Worm (Caenorhabditis elegans) whole organism, L4 larva: ENCODE results near the gene gbf-1.

Experiments used
- F26F4.8 ChIP-seq: fragments of 200-800 bp; sonication (Bioruptor generic); conservative IDR thresholded peaks from 2 replicates; pipeline ENCODE4 v1.3.6; 2022; ENCODE audit warnings: missing genetic modification characterization, missing compliant biosample characterization
- T26A8.4 ChIP-seq: fragments of 200-800 bp; sonication (Bioruptor generic); IDR thresholded peaks from 2 replicates; pipeline ENCODE4 v1.3.6; 2022; ENCODE audit warnings: missing genetic modification characterization, missing compliant biosample characterization
- Y48G9A.11 ChIP-seq: fragments of 200-800 bp; sonication (Bioruptor generic); IDR thresholded peaks from 2 replicates; pipeline ENCODE4 v1.3.6; 2022; ENCODE audit warnings: missing genetic modification reagents, missing genetic modification characterization, missing compliant biosample characterization
- Y5F2A.4 ChIP-seq: fragments of 200-800 bp; sonication (Bioruptor generic); optimal IDR thresholded peaks from 2 replicates; lab custom pipeline; 2018; ENCODE audit warnings: mild to moderate bottlenecking, missing genetic modification characterization, missing compliant biosample characterization
- Y75B8A.6 ChIP-seq: fragments of 200-800 bp; sonication (Bioruptor generic); IDR thresholded peaks from 2 replicates; pipeline ENCODE4 v1.3.6; 2022; ENCODE audit warnings: missing genetic modification reagents, missing genetic modification characterization, missing compliant biosample characterization
- ZK546.5 ChIP-seq, 2 experiments: sonication (generic microtip); optimal IDR thresholded peaks; 2 replicates each; lab custom pipeline; 2017; ENCODE audit warnings: missing biosample characterization in 2 of 2, missing genetic modification characterization in 2 of 2
- aha-1 ChIP-seq: fragments of 150-350 bp; peaks from one replicate; lab custom pipeline; 2014; ENCODE audit warnings: missing biosample characterization, missing genetic modification characterization
- ceh-32 ChIP-seq: sonication (generic microtip); optimal IDR thresholded peaks from 2 replicates; lab custom pipeline; 2016; ENCODE audit warnings: mild to moderate bottlenecking, missing genetic modification characterization, missing compliant biosample characterization; ENCODE audit not compliant: poor library complexity
- ceh-62 ChIP-seq: sonication (generic microtip); optimal IDR thresholded peaks from 2 replicates; lab custom pipeline; 2017; ENCODE audit warnings: missing biosample characterization, missing genetic modification characterization
- cey-2 ChIP-seq: sonication (generic microtip); optimal IDR thresholded peaks from 3 replicates; lab custom pipeline; 2017; ENCODE audit warnings: missing genetic modification characterization, mild to moderate bottlenecking, missing compliant biosample characterization, antibody characterized with exemption, borderline replicate concordance; ENCODE audit not compliant: insufficient read depth
- ctbp-1 ChIP-seq: fragments of 200-800 bp; sonication (Bioruptor generic); IDR thresholded peaks from 2 replicates; pipeline ENCODE4 v1.3.6; 2022; ENCODE audit warnings: missing genetic modification reagents, missing genetic modification characterization, missing compliant biosample characterization
- daf-12 ChIP-seq: fragments of 150-350 bp; optimal IDR thresholded peaks from 2 replicates; lab custom pipeline; 2014; ENCODE audit warnings: missing biosample characterization, missing genetic modification reagents, missing genetic modification characterization
- daf-16 ChIP-seq, 3 experiments: sonication (generic microtip); optimal IDR thresholded peaks; 2 replicates each; lab custom pipeline; 2016 to 2017; ENCODE audit warnings: missing genetic modification characterization in 3 of 3, missing genetic modification reagents in 3 of 3, mild to moderate bottlenecking in 2 of 3, missing compliant biosample characterization in 2 of 3, missing biosample characterization in 1 of 3, moderate library complexity in 1 of 3
- dmd-6 ChIP-seq: fragments of 200-800 bp; sonication (Bioruptor generic); IDR thresholded peaks from 2 replicates; pipeline ENCODE4 v1.3.6; 2022; ENCODE audit warnings: missing genetic modification reagents, missing genetic modification characterization, missing compliant biosample characterization
- dmd-8 ChIP-seq: fragments of 200-800 bp; sonication (Bioruptor generic); IDR thresholded peaks from 2 replicates; pipeline ENCODE4 v1.3.6; 2022; ENCODE audit warnings: missing genetic modification characterization, missing compliant biosample characterization
- dmd-9 ChIP-seq: fragments of 200-800 bp; sonication (Bioruptor generic); IDR thresholded peaks from 2 replicates; pipeline ENCODE4 v1.3.6; 2022; ENCODE audit warnings: missing genetic modification reagents, missing genetic modification characterization, missing compliant biosample characterization
- dpl-1 ChIP-seq: fragments of 150-350 bp; optimal IDR thresholded peaks from 2 replicates; lab custom pipeline; 2014; ENCODE audit warnings: missing biosample characterization, missing genetic modification reagents, missing genetic modification characterization
- duxl-1 ChIP-seq: sonication (generic microtip); optimal IDR thresholded peaks from 2 replicates; lab custom pipeline; 2016; ENCODE audit warnings: mild to moderate bottlenecking, missing genetic modification characterization, moderate library complexity, missing compliant biosample characterization; ENCODE audit not compliant: poor library complexity
- dve-1 ChIP-seq: sonication (generic microtip); optimal IDR thresholded peaks from 2 replicates; lab custom pipeline; 2017; ENCODE audit warnings: antibody characterized with exemption, mild to moderate bottlenecking, missing genetic modification characterization, missing compliant biosample characterization; ENCODE audit not compliant: insufficient read depth
- egl-43 ChIP-seq: fragments of 200-800 bp; sonication (Bioruptor generic); IDR thresholded peaks from 2 replicates; pipeline ENCODE4 v1.3.6; 2022; ENCODE audit warnings: missing genetic modification reagents, missing genetic modification characterization, missing compliant biosample characterization
- gei-8 ChIP-seq: fragments of 200-800 bp; sonication (Bioruptor generic); optimal IDR thresholded peaks from 2 replicates; lab custom pipeline; 2018; ENCODE audit warnings: mild to moderate bottlenecking, missing genetic modification characterization, missing compliant biosample characterization
- hif-1 ChIP-seq, 2 experiments: sonication (generic microtip); optimal IDR thresholded peaks; 2 replicates each; lab custom pipeline; 2016 to 2017; ENCODE audit warnings: missing compliant biosample characterization in 2 of 2, missing genetic modification characterization in 2 of 2, missing genetic modification reagents in 2 of 2, missing genotype in 2 of 2, mild to moderate bottlenecking in 1 of 2
- hlh-11 ChIP-seq: fragments of 200-800 bp; sonication (Bioruptor generic); optimal IDR thresholded peaks from 2 replicates; lab custom pipeline; 2018; ENCODE audit warnings: mild to moderate bottlenecking, missing genetic modification characterization, missing compliant biosample characterization
- hlh-30 ChIP-seq: sonication (generic microtip); optimal IDR thresholded peaks from 2 replicates; lab custom pipeline; 2017; ENCODE audit warnings: antibody characterized with exemption, mild to moderate bottlenecking, missing genetic modification characterization, missing compliant biosample characterization; ENCODE audit not compliant: insufficient read depth
- jun-1 ChIP-seq: fragments of 150-350 bp; optimal IDR thresholded peaks from 2 replicates; lab custom pipeline; 2014; ENCODE audit warnings: missing biosample characterization, missing genetic modification reagents, missing genetic modification characterization
- lin-13 ChIP-seq: fragments of 150-350 bp; optimal IDR thresholded peaks from 2 replicates; lab custom pipeline; 2014; ENCODE audit warnings: missing biosample characterization, missing genetic modification reagents, missing genetic modification characterization
- lin-29 ChIP-seq: fragments of 200-800 bp; sonication (Bioruptor generic); IDR thresholded peaks from 2 replicates; pipeline ENCODE4 v1.3.6; 2022; ENCODE audit warnings: missing genetic modification reagents, missing genetic modification characterization, missing compliant biosample characterization
- madf-5 ChIP-seq, 2 experiments: fragments of 200-800 bp; sonication (Bioruptor generic); IDR thresholded peaks; 2 replicates each; pipeline ENCODE4 v1.3.6; 2022; ENCODE audit warnings: missing compliant biosample characterization in 2 of 2, missing genetic modification characterization in 2 of 2
- madf-9 ChIP-seq: fragments of 200-800 bp; sonication (Bioruptor generic); conservative IDR thresholded peaks from 2 replicates; pipeline ENCODE4 v1.3.6; 2022; ENCODE audit warnings: missing genetic modification reagents, missing genetic modification characterization, missing compliant biosample characterization
- mdl-1 ChIP-seq, 2 experiments: fragments of 150-350 bp in 1 of 2; sonication (generic microtip) in 1 of 2; optimal IDR thresholded peaks; 2 replicates each; lab custom pipeline; 2014 to 2017; ENCODE audit warnings: missing biosample characterization in 2 of 2, missing genetic modification characterization in 2 of 2
- mxl-2 ChIP-seq: fragments of 200-800 bp; sonication (Bioruptor generic); conservative IDR thresholded peaks from 2 replicates; pipeline ENCODE4 v1.3.6; 2022; ENCODE audit warnings: missing genetic modification reagents, missing genetic modification characterization, missing compliant biosample characterization
- nhr-102 ChIP-seq: sonication (generic microtip); optimal IDR thresholded peaks from 2 replicates; lab custom pipeline; 2016; ENCODE audit warnings: mild to moderate bottlenecking, missing genetic modification characterization, moderate library complexity, missing compliant biosample characterization
- nhr-237 ChIP-seq: sonication (generic microtip); optimal IDR thresholded peaks from 2 replicates; lab custom pipeline; 2017; ENCODE audit warnings: missing biosample characterization, missing genetic modification characterization
- nhr-28 ChIP-seq: fragments of 150-350 bp; optimal IDR thresholded peaks from 2 replicates; lab custom pipeline; 2014; ENCODE audit warnings: missing biosample characterization, missing genetic modification characterization
- pha-4 ChIP-seq, 2 experiments: fragments of 150-350 bp in 1 of 2; fragments of 200-800 bp in 1 of 2; sonication (Bioruptor generic) in 1 of 2; IDR thresholded peaks in 1 of 2; optimal IDR thresholded peaks in 1 of 2; 2 replicates each; pipeline versions ENCODE4 v1.3.6 to Lab custom; 2014 to 2022; ENCODE audit warnings: missing genetic modification characterization in 2 of 2, missing genetic modification reagents in 2 of 2, missing biosample characterization in 1 of 2, missing compliant biosample characterization in 1 of 2
- skn-1 ChIP-seq: fragments of 150-350 bp; optimal IDR thresholded peaks from 2 replicates; lab custom pipeline; 2014; ENCODE audit warnings: missing biosample characterization, missing genetic modification characterization
- spr-1 ChIP-seq: sonication (generic microtip); optimal IDR thresholded peaks from 2 replicates; lab custom pipeline; 2016; ENCODE audit warnings: mild to moderate bottlenecking, missing genetic modification characterization, missing compliant biosample characterization
- unc-62 ChIP-seq, 3 experiments: fragments of 150-350 bp in 1 of 3; sonication (generic microtip); optimal IDR thresholded peaks in 2 of 3; peaks in 1 of 3; 1 replicate in 1 of 3; 2 replicates in 2 of 3; lab custom pipeline; 2014 to 2017; ENCODE audit warnings: missing biosample characterization in 3 of 3, missing genetic modification characterization in 3 of 3, missing genetic modification reagents in 3 of 3, missing genotype in 1 of 3
- zfp-2 ChIP-seq: sonication (generic microtip); optimal IDR thresholded peaks from 2 replicates; lab custom pipeline; 2016; ENCODE audit warnings: mild to moderate bottlenecking, missing genetic modification characterization, missing compliant biosample characterization
- zip-11 ChIP-seq: fragments of 200-800 bp; sonication (Bioruptor generic); IDR thresholded peaks from 2 replicates; pipeline ENCODE4 v1.3.6; 2022; ENCODE audit warnings: missing genetic modification characterization, missing compliant biosample characterization
- ztf-11 ChIP-seq: fragments of 150-350 bp; optimal IDR thresholded peaks from 2 replicates; lab custom pipeline; 2014; ENCODE audit warnings: missing biosample characterization, missing genetic modification characterization

Gene gbf-1

DNA sequence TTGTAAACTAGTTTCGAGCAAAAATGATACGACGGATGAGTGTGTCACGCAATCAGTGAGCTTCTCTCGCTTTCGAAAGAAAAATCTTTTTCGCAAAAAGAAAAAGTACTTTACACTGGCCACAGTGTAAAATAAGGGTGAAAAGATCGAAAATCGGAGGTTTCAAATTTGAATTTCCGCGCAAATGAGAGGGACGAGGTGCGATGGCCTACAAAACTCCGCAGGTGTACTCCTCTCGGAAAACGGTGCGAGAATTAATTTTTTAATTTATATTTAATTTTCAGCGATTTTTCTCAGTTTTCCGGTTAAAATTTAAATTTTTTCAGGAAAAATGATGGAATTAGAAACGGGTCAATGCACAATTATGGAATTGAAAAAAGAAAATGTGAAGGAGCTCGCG is 26.8 kb downstream of the gbf-1 start, which contains the start of gene mrt-2 (continued):
- TF ChIP-seq nhr-102 (tag; lab: Kevin White, UChicago) (peak; percentile 49), ZK546.5 (tag; optimal IDR thresholded peaks at IDR 0.05; lab: Kevin White, UChicago) (no peak)
- TF ChIP-seq, all 104 proteins: peak for 30

DNA sequence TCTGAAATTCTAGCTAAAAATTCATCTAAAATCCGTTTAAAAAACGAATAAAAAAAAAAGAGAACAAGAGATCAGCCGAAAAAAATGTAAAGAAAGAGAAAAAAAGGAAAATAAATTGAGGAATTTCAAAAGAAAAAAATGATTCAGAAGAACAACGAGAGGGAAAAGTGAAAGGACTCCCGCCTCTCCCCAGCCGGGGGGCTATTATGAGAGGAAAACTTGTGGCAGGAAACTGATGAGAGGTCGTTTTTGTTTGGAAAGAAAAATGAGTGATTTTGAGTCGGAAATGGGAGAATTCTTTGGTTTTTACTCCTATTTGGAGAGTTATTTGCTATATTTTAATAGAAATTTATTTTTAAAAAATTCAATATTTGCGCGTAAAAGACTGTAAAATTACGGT is 31.3 kb downstream of the gbf-1 start:
- no peak for TF ChIP-seq dmd-6 (GFP tag; lab: Robert Waterston, UW)
- no peak for TF ChIP-seq spr-1 (tag; lab: Kevin White, UChicago)
- no peak for TF ChIP-seq mxl-2 (GFP tag; lab: Robert Waterston, UW)
- no peak for TF ChIP-seq aha-1 (tag; lab: Kevin White, UChicago)
- TF ChIP-seq ZK546.5 (tag; optimal IDR thresholded peaks at IDR 0.05; lab: Kevin White, UChicago), result no peak
- TF ChIP-seq nhr-28 (tag; lab: Kevin White, UChicago), result no peak
- TF ChIP-seq hif-1 (tag; optimal IDR thresholded peaks at IDR 0.05; lab: Kevin White, UChicago), result no peak
- no peak for TF ChIP-seq gei-8 (GFP tag; lab: Kevin White, UChicago)
- TF ChIP-seq zip-11, result no peak
- no peak for TF ChIP-seq dmd-9
- TF ChIP-seq ceh-62 (tag; lab: Kevin White, UChicago), result no peak
- no peak for TF ChIP-seq pha-4 (GFP tag; IDR thresholded peaks at IDR 0.05; lab: Robert Waterston, UW)
- no peak for TF ChIP-seq pha-4 (tag; optimal IDR thresholded peaks at IDR 0.05; lab: Kevin White, UChicago)
- no peak for TF ChIP-seq unc-62 (GFP tag; optimal IDR thresholded peaks at IDR 0.05 in 1 of 2; lab: Kevin White, UChicago)
- TF ChIP-seq unc-62 (tag; optimal IDR thresholded peaks at IDR 0.05; lab: Kevin White, UChicago), result no peak
- TF ChIP-seq T26A8.4 (GFP tag; lab: Robert Waterston, UW), result no peak
- TF ChIP-seq nhr-102 (tag; lab: Kevin White, UChicago), result no peak
- TF ChIP-seq lin-29 (GFP tag; lab: Robert Waterston, UW), result no peak
- TF ChIP-seq dpl-1 (GFP tag; lab: Kevin White, UChicago), result no peak
- TF ChIP-seq ztf-11 (tag; lab: Kevin White, UChicago), result no peak

DNA sequence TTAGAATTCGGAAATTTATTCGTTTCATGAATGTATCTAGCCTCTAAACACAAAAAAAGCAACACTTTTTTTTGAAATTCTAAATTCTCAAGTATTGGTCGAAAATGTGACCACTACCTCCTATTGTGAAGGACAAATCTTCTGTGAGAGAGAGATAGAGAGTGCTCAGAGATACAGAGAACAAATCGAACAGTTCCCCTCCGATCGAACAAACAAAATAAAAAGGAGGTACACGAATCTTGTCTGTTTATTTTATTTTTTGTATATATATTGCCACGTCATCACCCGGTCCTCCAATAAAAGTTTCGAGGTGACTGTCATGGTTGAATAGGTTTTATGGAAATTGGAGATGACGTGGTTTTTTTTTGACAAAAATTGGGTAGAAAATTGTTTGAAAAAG is 32.6 kb downstream of the gbf-1 start:
- TF ChIP-seq madf-5 (GFP tag; IDR thresholded peaks at IDR 0.05; lab: Robert Waterston, UW), result no peak
- no peak for TF ChIP-seq T26A8.4 (GFP tag; lab: Robert Waterston, UW)
- peak; percentile 46 for TF ChIP-seq aha-1 (tag; lab: Kevin White, UChicago)
- TF ChIP-seq dpl-1 (GFP tag; lab: Kevin White, UChicago), result peak; percentile 3
- TF ChIP-seq pha-4 (GFP tag; IDR thresholded peaks at IDR 0.05; lab: Robert Waterston, UW), result no peak
- TF ChIP-seq pha-4 (tag; optimal IDR thresholded peaks at IDR 0.05; lab: Kevin White, UChicago), result peak; percentile 71
- TF ChIP-seq cey-2 (tag; lab: Kevin White, UChicago), result no peak

DNA sequence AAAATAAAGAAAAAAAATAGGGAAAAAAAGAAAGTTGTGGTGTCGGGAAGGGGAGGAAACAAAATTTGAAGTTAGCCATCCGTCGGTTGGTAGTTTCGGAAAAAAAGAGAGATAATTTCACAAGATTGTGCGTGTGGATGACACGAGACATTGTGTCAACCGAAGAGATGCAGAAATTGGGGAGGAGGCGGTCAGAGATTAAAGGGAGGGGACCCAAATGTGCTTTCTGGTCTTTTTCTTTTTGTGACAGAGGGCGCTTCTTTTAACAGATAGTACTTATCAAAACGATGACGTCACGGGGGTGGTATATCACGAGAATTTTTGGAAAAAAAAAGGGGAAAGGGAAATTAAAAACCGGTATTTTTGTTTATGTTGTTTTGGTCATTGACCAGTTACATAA is 35.0 kb downstream of the gbf-1 start:
- TF ChIP-seq daf-16 (GFP tag; optimal IDR thresholded peaks at IDR 0.05; lab: Kevin White, UChicago) (no peak), daf-16 (tag; optimal IDR thresholded peaks at IDR 0.05; lab: Kevin White, UChicago) (no peak), Y48G9A.11 (GFP tag; lab: Robert Waterston, UW) (no peak), daf-12 (tag; lab: Kevin White, UChicago) (no peak), dmd-8 (GFP tag; lab: Robert Waterston, UW) (no peak), Y5F2A.4 (no peak), hlh-11 (tag; lab: Kevin White, UChicago) (peak; percentile 53), zfp-2 (tag; lab: Kevin White, UChicago) (no peak), duxl-1 (tag; lab: Kevin White, UChicago) (no peak), aha-1 (tag; lab: Kevin White, UChicago) (peak; percentile 59), madf-9 (GFP tag; lab: Robert Waterston, UW) (no peak), ceh-32 (tag; lab: Kevin White, UChicago) (no peak), lin-13 (no peak), mdl-1 (tag; optimal IDR thresholded peaks at IDR 0.05; lab: Kevin White, UChicago) (peak in 1 of 2 experiments; percentile 25), ZK546.5 (tag; optimal IDR thresholded peaks at IDR 0.05; lab: Kevin White, UChicago) (no peak), egl-43 (no peak), skn-1 (tag; lab: Kevin White, UChicago) (no peak), jun-1 (tag; lab: Kevin White, UChicago) (no peak), dmd-9 (no peak), T26A8.4 (GFP tag; lab: Robert Waterston, UW) (no peak), F26F4.8 (GFP tag; lab: Robert Waterston, UW) (no peak), dve-1 (peak; percentile 6), Y75B8A.6 (no peak), lin-29 (GFP tag; lab: Robert Waterston, UW) (no peak), hlh-30 (tag; lab: Kevin White, UChicago) (peak; percentile 87), ctbp-1 (GFP tag; lab: Robert Waterston, UW) (0 out of 2 replicates have a peak, but pooled peaks have one; percentile 36), nhr-237 (tag; lab: Kevin White, UChicago) (no peak), spr-1 (tag; lab: Kevin White, UChicago) (no peak)
